Worm (Caenorhabditis elegans) whole organism, L2 larva: Measurements from ENCODE around the gene nhr-86.

Source experiments
- aly-2 ChIP-seq: fragments of 150-350 bp; optimal IDR thresholded peaks from 2 replicates; lab custom pipeline; 2014; ENCODE audit warnings: missing biosample characterization, missing genetic modification characterization
- ceh-82 ChIP-seq: fragments of 150-350 bp; optimal IDR thresholded peaks from 2 replicates; lab custom pipeline; 2014; ENCODE audit warnings: missing biosample characterization, missing genetic modification characterization
- lin-39 ChIP-seq: fragments of 150-350 bp; optimal IDR thresholded peaks from 2 replicates; lab custom pipeline; 2014; ENCODE audit warnings: missing biosample characterization, missing genetic modification reagents, missing genetic modification characterization
- lsy-2 ChIP-seq, 2 experiments: fragments of 150-350 bp in 1 of 2; sonication (generic microtip) in 1 of 2; optimal IDR thresholded peaks; 2 replicates each; lab custom pipeline; 2014 to 2017; ENCODE audit warnings: missing biosample characterization in 2 of 2, missing genetic modification characterization in 2 of 2
- nhr-10 ChIP-seq: sonication (generic microtip); optimal IDR thresholded peaks from 2 replicates; lab custom pipeline; 2017; ENCODE audit warnings: missing biosample characterization, missing genetic modification characterization
- nhr-21 ChIP-seq: fragments of 150-350 bp; optimal IDR thresholded peaks from 2 replicates; lab custom pipeline; 2014; ENCODE audit warnings: missing biosample characterization, missing genetic modification characterization
- peb-1 ChIP-seq: fragments of 150-350 bp; optimal IDR thresholded peaks from 2 replicates; lab custom pipeline; 2014; ENCODE audit warnings: missing biosample characterization, missing genetic modification characterization
- skn-1 ChIP-seq: sonication (generic microtip); optimal IDR thresholded peaks from 2 replicates; lab custom pipeline; 2017; ENCODE audit warnings: missing biosample characterization, missing genetic modification characterization
- unc-39 ChIP-seq: fragments of 150-350 bp; optimal IDR thresholded peaks from 2 replicates; lab custom pipeline; 2014; ENCODE audit warnings: missing biosample characterization, missing genetic modification characterization
- unc-55 ChIP-seq: fragments of 150-350 bp; sonication (generic microtip); optimal IDR thresholded peaks from 3 replicates; lab custom pipeline; 2014; ENCODE audit warnings: missing biosample characterization, missing genetic modification reagents, missing genetic modification characterization
- zag-1 ChIP-seq: fragments of 150-350 bp; optimal IDR thresholded peaks from 2 replicates; lab custom pipeline; 2014; ENCODE audit warnings: missing biosample characterization, missing genetic modification characterization

- TF ChIP-seq unc-55 (GFP tag; lab: Kevin White, UChicago) (no peak), lin-39 (no peak), lsy-2 (tag; optimal IDR thresholded peaks at IDR 0.05; lab: Kevin White, UChicago) (no peak), ceh-82 (tag; lab: Kevin White, UChicago) (no peak), nhr-21 (no peak), skn-1 (tag; lab: Kevin White, UChicago) (no peak), zag-1 (tag; lab: Kevin White, UChicago) (no peak), aly-2 (tag; lab: Kevin White, UChicago) (no peak), peb-1 (no peak), nhr-10 (tag; lab: Kevin White, UChicago) (no peak), unc-39 (tag; lab: Kevin White, UChicago) (no peak)
These were observed 9.4 kb upstream of the nhr-86 start for ce11 chrV:2076043-2076442.
